Worm (Caenorhabditis elegans) whole organism, early embryonic: ENCODE results near the gene C31H1.2.

Source experiments
- B0310.2 ChIP-seq: sonication (generic microtip); optimal IDR thresholded peaks from 2 replicates; lab custom pipeline; 2016; ENCODE audit warnings: mild to moderate bottlenecking, missing genetic modification characterization, missing compliant biosample characterization
- F13C5.2 ChIP-seq: sonication (generic microtip); optimal IDR thresholded peaks from 2 replicates; lab custom pipeline; 2017; ENCODE audit warnings: mild to moderate bottlenecking, missing genetic modification characterization, inconsistent platforms, missing compliant biosample characterization
- aly-1 ChIP-seq: sonication (generic microtip); optimal IDR thresholded peaks from 2 replicates; lab custom pipeline; 2016; ENCODE audit warnings: missing genetic modification characterization, missing compliant biosample characterization
- ama-1 ChIP-seq: fragments of 150-350 bp; optimal IDR thresholded peaks from 2 replicates; lab custom pipeline; 2014
- ceh-13 ChIP-seq: fragments of 200-800 bp; sonication (Bioruptor generic); optimal IDR thresholded peaks from 2 replicates; lab custom pipeline; 2018; ENCODE audit warnings: mild to moderate bottlenecking, missing genetic modification characterization, missing compliant biosample characterization
- flt-1 ChIP-seq: fragments of 200-800 bp; sonication (Bioruptor generic); IDR thresholded peaks from 2 replicates; pipeline ENCODE4 v1.3.6; 2022; ENCODE audit warnings: missing genetic modification characterization, missing compliant biosample characterization
- hmbx-1 ChIP-seq: sonication (generic microtip); optimal IDR thresholded peaks from 2 replicates; lab custom pipeline; 2016; ENCODE audit warnings: mild to moderate bottlenecking, missing genetic modification characterization, missing compliant biosample characterization
- hmg-4 ChIP-seq: fragments of 200-800 bp; sonication (Bioruptor generic); optimal IDR thresholded peaks from 2 replicates; lab custom pipeline; 2018; ENCODE audit warnings: mild to moderate bottlenecking, missing genetic modification characterization, missing compliant biosample characterization
- pes-1 ChIP-seq: fragments of 200-800 bp; sonication (Bioruptor generic); IDR thresholded peaks from 2 replicates; pipeline ENCODE4 v1.3.6; 2022; ENCODE audit warnings: missing genetic modification reagents, missing genetic modification characterization, missing compliant biosample characterization
- scrt-1 ChIP-seq: fragments of 200-800 bp; sonication (Bioruptor generic); IDR thresholded peaks from 2 replicates; pipeline ENCODE4 v1.3.6; 2022; ENCODE audit warnings: missing genetic modification characterization, missing compliant biosample characterization
- tbx-11 ChIP-seq: fragments of 200-800 bp; sonication (Bioruptor generic); IDR thresholded peaks from 2 replicates; pipeline ENCODE4 v1.3.6; 2022; ENCODE audit warnings: missing genetic modification characterization, missing compliant biosample characterization
- tra-4 ChIP-seq: sonication (generic microtip); optimal IDR thresholded peaks from 2 replicates; lab custom pipeline; 2017; ENCODE audit warnings: missing genetic modification characterization, missing compliant biosample characterization

DNA sequence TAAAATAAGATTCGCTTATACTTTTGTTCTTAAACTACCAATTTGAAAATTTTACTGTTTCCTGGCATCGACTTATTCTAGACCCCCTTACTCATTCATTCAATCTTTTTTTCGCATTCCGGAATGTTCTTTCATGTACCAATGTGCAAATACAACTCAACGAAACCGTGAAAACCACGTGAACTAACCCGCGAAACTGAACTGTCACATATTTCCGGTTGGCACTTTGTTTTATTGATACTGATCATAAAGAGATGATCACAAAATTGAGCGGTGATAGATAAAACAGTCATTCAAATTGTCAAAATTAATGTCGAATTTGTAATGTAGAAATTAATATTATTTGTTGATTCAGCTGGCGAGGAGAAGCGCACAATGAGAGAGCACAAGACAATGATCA is 35.2 kb upstream of the C31H1.2 start:
- TF ChIP-seq ama-1 (no peak), tra-4 (no peak), aly-1 (tag; lab: Kevin White, UChicago) (no peak), B0310.2 (tag; lab: Kevin White, UChicago) (no peak), hmg-4 (GFP tag; lab: Kevin White, UChicago) (no peak), flt-1 (GFP tag; lab: Robert Waterston, UW) (no peak), F13C5.2 (no peak), ceh-13 (GFP tag; lab: Kevin White, UChicago) (no peak), tbx-11 (GFP tag; lab: Robert Waterston, UW) (no peak), scrt-1 (GFP tag; lab: Robert Waterston, UW) (no peak), pes-1 (GFP tag; lab: Robert Waterston, UW) (no peak), hmbx-1 (no peak)
